Worm (Caenorhabditis elegans) whole organism, L3 larva: Measurements from ENCODE around the gene K07E1.1.
A peak's percentile ranks its signal among the peaks of the same experiment; 100 is the strongest.

ENCODE experiments used
- R02D3.7 ChIP-seq: fragments of 150-350 bp; optimal IDR thresholded peaks from 2 replicates; lab custom pipeline; 2014; ENCODE audit warnings: missing biosample characterization, missing genetic modification characterization
- ZK546.5 ChIP-seq: sonication (generic microtip); optimal IDR thresholded peaks from 2 replicates; lab custom pipeline; 2017; ENCODE audit warnings: missing biosample characterization, missing genetic modification characterization
- aly-2 ChIP-seq: fragments of 150-350 bp; optimal IDR thresholded peaks from 2 replicates; lab custom pipeline; 2014; ENCODE audit warnings: missing biosample characterization, missing genetic modification characterization
- ama-1 ChIP-seq: fragments of 150-350 bp; optimal IDR thresholded peaks from 2 replicates; lab custom pipeline; 2018
- ceh-16 ChIP-seq: sonication (generic microtip); optimal IDR thresholded peaks from 2 replicates; lab custom pipeline; 2017; ENCODE audit warnings: missing biosample characterization, missing genetic modification characterization
- ceh-28 ChIP-seq: fragments of 150-350 bp; optimal IDR thresholded peaks from 2 replicates; lab custom pipeline; 2014; ENCODE audit warnings: missing biosample characterization, missing genetic modification reagents, missing genetic modification characterization
- ceh-82 ChIP-seq: fragments of 150-350 bp; optimal IDR thresholded peaks from 2 replicates; lab custom pipeline; 2014; ENCODE audit warnings: missing biosample characterization, missing genetic modification characterization
- ceh-9 ChIP-seq: sonication (generic microtip); optimal IDR thresholded peaks from 2 replicates; lab custom pipeline; 2018; ENCODE audit warnings: missing biosample characterization, missing genetic modification characterization
- daf-12 ChIP-seq: fragments of 150-350 bp; optimal IDR thresholded peaks from 2 replicates; lab custom pipeline; 2014; ENCODE audit warnings: missing biosample characterization, missing genetic modification reagents, missing genetic modification characterization
- egl-27 ChIP-seq: sonication (generic microtip); optimal IDR thresholded peaks from 4 replicates; lab custom pipeline; 2017; ENCODE audit warnings: missing biosample characterization, missing genetic modification reagents, missing genetic modification characterization
- egl-5 ChIP-seq: fragments of 150-350 bp; optimal IDR thresholded peaks from 2 replicates; lab custom pipeline; 2017; ENCODE audit warnings: missing biosample characterization, missing genetic modification reagents, missing genetic modification characterization, inconsistent platforms
- elt-1 ChIP-seq: fragments of 150-350 bp; optimal IDR thresholded peaks from 2 replicates; lab custom pipeline; 2014; ENCODE audit warnings: missing biosample characterization, missing genetic modification characterization
- elt-2 ChIP-seq: sonication (generic microtip); optimal IDR thresholded peaks from 2 replicates; lab custom pipeline; 2016; ENCODE audit warnings: missing genetic modification reagents, mild to moderate bottlenecking, missing genetic modification characterization, missing compliant biosample characterization
- elt-3 ChIP-seq, 3 experiments: fragments of 150-350 bp in 1 of 3; sonication (generic microtip) in 2 of 3; optimal IDR thresholded peaks; 2 replicates in 2 of 3; 4 replicates in 1 of 3; lab custom pipeline; 2014 to 2017; ENCODE audit warnings: missing biosample characterization in 3 of 3, missing genetic modification characterization in 3 of 3
- eor-1 ChIP-seq, 2 experiments: fragments of 150-350 bp; optimal IDR thresholded peaks; 2 replicates each; lab custom pipeline; 2014 to 2018; ENCODE audit warnings: missing biosample characterization in 2 of 2, missing genetic modification characterization in 2 of 2
- fkh-10 ChIP-seq: sonication (generic microtip); optimal IDR thresholded peaks from 2 replicates; lab custom pipeline; 2017; ENCODE audit warnings: missing biosample characterization, missing genetic modification reagents, missing genetic modification characterization
- fkh-2 ChIP-seq: fragments of 150-350 bp; optimal IDR thresholded peaks from 2 replicates; lab custom pipeline; 2014; ENCODE audit warnings: missing biosample characterization, missing genetic modification reagents, missing genetic modification characterization
- fos-1 ChIP-seq: fragments of 150-350 bp; optimal IDR thresholded peaks from 2 replicates; lab custom pipeline; 2014; ENCODE audit warnings: missing biosample characterization, missing genetic modification characterization
- hmg-11 ChIP-seq: sonication (generic microtip); optimal IDR thresholded peaks from 2 replicates; lab custom pipeline; 2016; ENCODE audit warnings: missing genetic modification characterization, missing compliant biosample characterization
- jun-1 ChIP-seq: fragments of 150-350 bp; optimal IDR thresholded peaks from 2 replicates; lab custom pipeline; 2014; ENCODE audit warnings: missing biosample characterization, missing genetic modification reagents, missing genetic modification characterization
- lin-15B ChIP-seq: fragments of 150-350 bp; optimal IDR thresholded peaks from 2 replicates; lab custom pipeline; 2014; ENCODE audit warnings: missing biosample characterization, missing genetic modification characterization
- lin-39 ChIP-seq: fragments of 150-350 bp; optimal IDR thresholded peaks from 2 replicates; lab custom pipeline; 2018; ENCODE audit warnings: missing biosample characterization, missing genetic modification reagents, missing genetic modification characterization
- lsy-12 ChIP-seq: sonication (generic microtip); optimal IDR thresholded peaks from 2 replicates; lab custom pipeline; 2016; ENCODE audit warnings: mild to moderate bottlenecking, missing genetic modification characterization, missing compliant biosample characterization
- mdl-1 ChIP-seq: fragments of 150-350 bp; optimal IDR thresholded peaks from 2 replicates; lab custom pipeline; 2014; ENCODE audit warnings: missing biosample characterization, missing genetic modification characterization
- mml-1 ChIP-seq: fragments of 150-350 bp; sonication (generic microtip); optimal IDR thresholded peaks from 3 replicates; lab custom pipeline; 2014; ENCODE audit warnings: missing biosample characterization, missing genetic modification characterization
- nfya-1 ChIP-seq: sonication (generic microtip); optimal IDR thresholded peaks from 2 replicates; lab custom pipeline; 2017; ENCODE audit warnings: missing genetic modification characterization, mild to moderate bottlenecking, missing compliant biosample characterization, antibody characterized with exemption, moderate library complexity; ENCODE audit not compliant: insufficient read depth
- nhr-11 ChIP-seq: fragments of 150-350 bp; optimal IDR thresholded peaks from 2 replicates; lab custom pipeline; 2014; ENCODE audit warnings: missing biosample characterization, missing genetic modification characterization
- nhr-12 ChIP-seq: fragments of 150-350 bp; optimal IDR thresholded peaks from 2 replicates; lab custom pipeline; 2014; ENCODE audit warnings: missing biosample characterization, missing genetic modification characterization
- nhr-23 ChIP-seq: fragments of 150-350 bp; optimal IDR thresholded peaks from 2 replicates; lab custom pipeline; 2014; ENCODE audit warnings: missing biosample characterization, missing genetic modification reagents, missing genetic modification characterization
- nhr-237 ChIP-seq: fragments of 150-350 bp; optimal IDR thresholded peaks from 2 replicates; lab custom pipeline; 2014; ENCODE audit warnings: missing biosample characterization, missing genetic modification characterization
- nhr-25 ChIP-seq: sonication (generic microtip); optimal IDR thresholded peaks from 2 replicates; lab custom pipeline; 2017; ENCODE audit warnings: missing biosample characterization, missing genetic modification characterization
- nhr-28 ChIP-seq: fragments of 150-350 bp; optimal IDR thresholded peaks from 2 replicates; lab custom pipeline; 2014; ENCODE audit warnings: missing biosample characterization, missing genetic modification characterization
- nhr-43 ChIP-seq: sonication (generic microtip); optimal IDR thresholded peaks from 2 replicates; lab custom pipeline; 2016; ENCODE audit warnings: mild to moderate bottlenecking, missing genetic modification characterization, missing compliant biosample characterization; ENCODE audit not compliant: poor library complexity, severe bottlenecking
- nhr-67 ChIP-seq: fragments of 150-350 bp; optimal IDR thresholded peaks from 2 replicates; lab custom pipeline; 2014; ENCODE audit warnings: missing biosample characterization, missing genetic modification characterization
- nhr-76 ChIP-seq: fragments of 150-350 bp; sonication (generic microtip); optimal IDR thresholded peaks from 5 replicates; lab custom pipeline; 2014; ENCODE audit warnings: missing biosample characterization, missing genetic modification characterization
- nhr-77 ChIP-seq: fragments of 150-350 bp; optimal IDR thresholded peaks from 2 replicates; lab custom pipeline; 2014; ENCODE audit warnings: missing biosample characterization, missing genetic modification characterization
- pha-4 ChIP-seq: fragments of 150-350 bp; optimal IDR thresholded peaks from 2 replicates; lab custom pipeline; 2014; ENCODE audit warnings: missing biosample characterization, missing genetic modification reagents, missing genetic modification characterization
- pqm-1 ChIP-seq: fragments of 150-350 bp; optimal IDR thresholded peaks from 2 replicates; lab custom pipeline; 2017; ENCODE audit warnings: missing biosample characterization, missing genetic modification characterization, inconsistent platforms
- sea-2 ChIP-seq: fragments of 150-350 bp; sonication (generic microtip); optimal IDR thresholded peaks from 4 replicates; lab custom pipeline; 2014; ENCODE audit warnings: missing biosample characterization, missing genetic modification reagents, missing genetic modification characterization
- skn-1 ChIP-seq: fragments of 150-350 bp; optimal IDR thresholded peaks from 2 replicates; lab custom pipeline; 2014; ENCODE audit warnings: missing biosample characterization, missing genetic modification characterization
- snpc-4 ChIP-seq: fragments of 150-350 bp; optimal IDR thresholded peaks from 2 replicates; lab custom pipeline; 2014; ENCODE audit warnings: missing biosample characterization, missing genetic modification characterization
- tbx-2 ChIP-seq: sonication (generic microtip); optimal IDR thresholded peaks from 2 replicates; lab custom pipeline; 2016; ENCODE audit warnings: mild to moderate bottlenecking, missing genetic modification characterization, missing compliant biosample characterization
- unc-39 ChIP-seq: sonication (generic microtip); optimal IDR thresholded peaks from 4 replicates; lab custom pipeline; 2017; ENCODE audit warnings: missing biosample characterization, missing genetic modification characterization
- unc-62 ChIP-seq: fragments of 150-350 bp; sonication (generic microtip); optimal IDR thresholded peaks from 4 replicates; lab custom pipeline; 2014; ENCODE audit warnings: missing biosample characterization, missing genetic modification reagents, missing genetic modification characterization
- zag-1 ChIP-seq: fragments of 150-350 bp; optimal IDR thresholded peaks from 2 replicates; lab custom pipeline; 2014; ENCODE audit warnings: missing biosample characterization, missing genetic modification characterization
- ztf-11 ChIP-seq: fragments of 150-350 bp; optimal IDR thresholded peaks from 2 replicates; lab custom pipeline; 2014; ENCODE audit warnings: missing biosample characterization, missing genetic modification characterization
- ztf-4 ChIP-seq: fragments of 150-350 bp; optimal IDR thresholded peaks from 2 replicates; lab custom pipeline; 2014; ENCODE audit warnings: missing biosample characterization, missing genetic modification characterization

Gene K07E1.1

DNA sequence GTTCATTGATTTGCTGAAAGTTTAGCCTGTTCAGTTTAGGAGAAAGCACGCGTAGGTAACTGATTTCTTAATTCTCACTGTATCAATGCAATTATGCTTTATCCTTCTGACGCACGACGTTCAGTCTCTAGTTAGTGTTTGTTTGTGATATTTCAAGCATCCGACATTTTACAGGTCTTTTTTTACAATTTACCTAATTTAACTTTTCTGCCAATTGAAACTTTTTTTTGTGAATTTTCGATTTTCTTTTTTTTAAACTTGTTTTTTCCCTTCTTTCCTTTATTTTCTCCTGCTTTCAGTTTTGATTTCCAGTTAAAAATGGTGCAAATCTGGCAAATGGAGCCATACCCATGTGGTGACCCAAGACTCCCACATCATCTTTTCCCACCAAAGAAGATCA is at the start of gene K07E1.1:
Gene K07E1.1, plus strand, starts transcription at position 301 of the 400 bp plus-strand sequence.
- TF ChIP-seq ceh-9 (no peak), nhr-11 (tag; lab: Kevin White, UChicago) (no peak), elt-3 (tag; optimal IDR thresholded peaks at IDR 0.05; lab: Kevin White, UChicago) (no peak), pqm-1 (tag; lab: Kevin White, UChicago) (no peak), nhr-23 (tag; lab: Kevin White, UChicago) (no peak), nfya-1 (tag; lab: Kevin White, UChicago) (no peak)

DNA sequence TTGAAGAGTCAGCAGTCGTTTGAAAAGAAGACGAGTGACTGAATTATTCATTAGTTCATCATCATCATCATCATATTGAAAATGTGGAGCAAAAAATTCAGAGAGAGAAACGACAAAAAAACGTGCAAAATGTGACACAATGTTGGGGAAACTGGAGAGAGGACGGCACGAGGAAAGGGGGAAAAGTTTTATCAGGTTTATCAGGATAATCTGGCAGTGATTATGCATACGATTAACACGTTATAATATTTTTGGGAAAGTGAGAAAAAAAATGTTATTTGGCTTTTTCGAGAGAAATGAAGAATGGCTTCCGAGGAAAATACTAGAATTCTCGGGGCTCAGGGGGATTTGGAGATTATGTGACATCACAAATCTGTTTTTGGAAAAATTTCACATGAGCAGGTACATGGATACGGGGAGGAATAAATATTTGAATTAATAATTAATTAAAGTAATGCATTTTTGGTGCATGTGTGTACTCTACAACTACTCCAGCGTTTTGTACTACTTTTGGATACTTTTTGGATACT is 45.7 kb upstream of the K07E1.1 start, which contains the start of gene camt-1:
Gene camt-1, minus strand, starts transcription at position 51 of the 530 bp plus-strand sequence.
- TF ChIP-seq unc-39 (tag; lab: Kevin White, UChicago) = no peak
- TF ChIP-seq elt-3 (tag; optimal IDR thresholded peaks at IDR 0.05; lab: Kevin White, UChicago) = no peak
- TF ChIP-seq ceh-28 = no peak
- no peak for TF ChIP-seq jun-1
- no peak for TF ChIP-seq eor-1 (tag; optimal IDR thresholded peaks at IDR 0.05; lab: Kevin White, UChicago)
- no peak for TF ChIP-seq mdl-1 (tag; lab: Kevin White, UChicago)
- no peak for TF ChIP-seq nhr-25

DNA sequence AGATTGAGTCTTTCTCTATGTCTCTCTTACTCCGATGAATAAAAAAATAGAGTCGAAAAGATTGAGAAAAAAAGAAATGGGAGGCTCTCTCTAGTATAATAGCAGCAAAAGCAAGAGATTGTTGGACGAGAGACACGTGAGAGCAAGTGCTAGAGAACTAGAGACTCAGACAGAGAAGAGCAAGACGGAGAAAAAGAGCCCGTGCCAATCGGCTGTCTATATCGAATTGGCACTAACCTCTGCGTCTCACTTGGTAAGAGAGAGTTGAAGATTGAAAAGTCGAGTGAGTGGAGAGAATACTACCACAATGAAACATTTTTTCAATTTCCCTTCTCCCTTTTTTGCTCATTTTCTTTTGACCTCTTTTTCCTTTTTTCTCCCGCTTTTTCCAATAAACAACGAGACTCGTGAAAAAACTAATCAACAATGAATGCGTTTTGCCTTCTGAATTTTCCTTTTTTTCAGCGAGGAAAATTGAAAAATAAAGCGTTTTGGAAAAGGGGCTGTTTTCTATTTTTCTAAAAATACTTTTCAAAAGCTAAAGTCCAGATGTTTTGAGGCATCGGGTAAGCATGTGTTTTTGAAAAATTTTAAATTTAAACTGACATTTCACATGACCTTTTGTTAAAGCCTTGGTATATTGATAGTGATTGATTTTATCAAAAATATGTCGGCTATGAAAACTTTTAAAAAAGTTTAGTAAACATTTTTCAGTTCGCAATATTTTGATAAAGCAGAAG is 44.2 kb upstream of the K07E1.1 start:
- TF ChIP-seq nhr-23 (tag; lab: Kevin White, UChicago) (no peak), nhr-43 (tag; lab: Kevin White, UChicago) (no peak), hmg-11 (peak; percentile 86), nhr-76 (no peak), zag-1 (tag; lab: Kevin White, UChicago) (no peak), skn-1 (no peak), lin-39 (tag; lab: Kevin White, UChicago) (peak; percentile 46), egl-5 (no peak), ztf-11 (no peak), fkh-10 (GFP tag; lab: Kevin White, UChicago) (peak; percentile 39), jun-1 (peak; percentile 28), ceh-9 (no peak), aly-2 (tag; lab: Kevin White, UChicago) (no peak), R02D3.7 (tag; lab: Kevin White, UChicago) (no peak), eor-1 (tag; optimal IDR thresholded peaks at IDR 0.05; lab: Kevin White, UChicago) (no peak), pha-4 (tag; lab: Kevin White, UChicago) (peak; percentile 77), ceh-82 (no peak), ceh-16 (tag; lab: Kevin White, UChicago) (no peak), ceh-28 (no peak), unc-39 (tag; lab: Kevin White, UChicago) (no peak), fos-1 (tag; lab: Kevin White, UChicago) (no peak), fkh-2 (tag; lab: Kevin White, UChicago) (no peak), ZK546.5 (tag; lab: Kevin White, UChicago) (no peak), nhr-237 (no peak), snpc-4 (peak; percentile 34), daf-12 (tag; lab: Kevin White, UChicago) (no peak), elt-3 (tag; optimal IDR thresholded peaks at IDR 0.05; lab: Kevin White, UChicago) (no peak), nhr-28 (tag; lab: Kevin White, UChicago) (no peak), ama-1 (lab: Kevin White, UChicago) (peak; percentile 19), lsy-12 (tag; lab: Kevin White, UChicago) (no peak), mdl-1 (tag; lab: Kevin White, UChicago) (peak; percentile 22), nfya-1 (tag; lab: Kevin White, UChicago) (peak; percentile 93), egl-27 (no peak), elt-1 (tag; lab: Kevin White, UChicago) (no peak), sea-2 (GFP tag; lab: Kevin White, UChicago) (no peak), unc-62 (GFP tag; lab: Kevin White, UChicago) (peak; percentile 11), nhr-25 (no peak), nhr-67 (tag; lab: Kevin White, UChicago) (no peak), nhr-11 (tag; lab: Kevin White, UChicago) (peak; percentile 22), nhr-77 (tag; lab: Kevin White, UChicago) (no peak), lin-15B (tag; lab: Kevin White, UChicago) (peak; percentile 35), pqm-1 (tag; lab: Kevin White, UChicago) (peak; percentile 40), ztf-4 (tag; lab: Kevin White, UChicago) (no peak), mml-1 (tag; lab: Kevin White, UChicago) (no peak), nhr-12 (no peak), tbx-2 (tag; lab: Kevin White, UChicago) (no peak), elt-2 (peak; percentile 56)
